Fruit fly (Drosophila melanogaster) S2 (cell line): Measurements from ENCODE around the gene CG42654.

Experiments used
- CG8478 ChIP-seq: fragments of >200 bp; optimal IDR thresholded peaks from 2 replicates; lab custom pipeline; 2018
- CTCF ChIP-seq, 2 experiments: fragments of >200 bp; optimal IDR thresholded peaks; 2 replicates each; lab custom pipeline; 2018

CG42654 gene

dm6 chr3L:19961805-19962204, 7.5 kb upstream of the CG42654 start:
- no peak for TF ChIP-seq CG8478 (lab: Kevin White, UChicago)
- no peak for TF ChIP-seq CTCF (optimal IDR thresholded peaks at IDR 0.05; lab: Kevin White, UChicago)

- TF ChIP-seq CG8478 (lab: Kevin White, UChicago) (no peak), CTCF (optimal IDR thresholded peaks at IDR 0.05; lab: Kevin White, UChicago) (no peak)
These were observed 1.4 kb upstream of the CG42654 start, which contains the start of gene CG42263 for dm6 chr3L:19955699-19956098. Gene CG42263, minus strand, starts transcription at chr3L:19955799.

dm6 chr3L:19953612-19954011, 714 bp downstream of the CG42654 start, which contains the start of gene CG42655:
Gene CG42655, minus strand, starts transcription at chr3L:19953712.
- TF ChIP-seq CG8478 (lab: Kevin White, UChicago) (no peak), CTCF (optimal IDR thresholded peaks at IDR 0.05; lab: Kevin White, UChicago) (no peak)

- TF ChIP-seq CTCF (optimal IDR thresholded peaks at IDR 0.05; lab: Kevin White, UChicago) = no peak
- no peak for TF ChIP-seq CG8478 (lab: Kevin White, UChicago)
These were observed 1.6 kb downstream of the CG42654 start, which contains the start of gene CG33710 for dm6 chr3L:19952690-19953089. Gene CG33710, minus strand, starts transcription at chr3L:19952790.

dm6 chr3L:19951868-19952267, 2.5 kb downstream of the CG42654 start, which contains the start of gene CG34258:
Gene CG34258, minus strand, starts transcription at chr3L:19951968.
- TF ChIP-seq CTCF (optimal IDR thresholded peaks at IDR 0.05; lab: Kevin White, UChicago) (no peak), CG8478 (lab: Kevin White, UChicago) (no peak)

- TF ChIP-seq CTCF (optimal IDR thresholded peaks at IDR 0.05; lab: Kevin White, UChicago) = no peak
- no peak for TF ChIP-seq CG8478 (lab: Kevin White, UChicago)
These were observed 3.3 kb downstream of the CG42654 start, which contains the start of gene CG32219 for dm6 chr3L:19951035-19951434. Gene CG32219, minus strand, starts transcription at chr3L:19951135.

dm6 chr3L:19945469-19945868, 8.9 kb downstream of the CG42654 start:
- TF ChIP-seq CTCF (optimal IDR thresholded peaks at IDR 0.05; lab: Kevin White, UChicago) (no peak), CG8478 (lab: Kevin White, UChicago) (no peak)

dm6 chr3L:19941162-19941561, 13.2 kb downstream of the CG42654 start:
- TF ChIP-seq CG8478 (lab: Kevin White, UChicago) = no peak

- TF ChIP-seq CTCF (optimal IDR thresholded peaks at IDR 0.05; lab: Kevin White, UChicago) (no peak), CG8478 (lab: Kevin White, UChicago) (no peak)
These were observed 14.0 kb downstream of the CG42654 start for dm6 chr3L:19940349-19940748.

dm6 chr3L:19939024-19939423, 15.3 kb downstream of the CG42654 start, which contains the start of gene Ac76E:
Gene Ac76E, plus strand, starts transcription at chr3L:19939287.
- TF ChIP-seq CG8478 (lab: Kevin White, UChicago) = no peak
- no peak for TF ChIP-seq CTCF (optimal IDR thresholded peaks at IDR 0.05; lab: Kevin White, UChicago)

dm6 chr3L:19932917-19933316, 21.4 kb downstream of the CG42654 start:
- no peak for TF ChIP-seq CTCF (optimal IDR thresholded peaks at IDR 0.05; lab: Kevin White, UChicago)
- no peak for TF ChIP-seq CG8478 (lab: Kevin White, UChicago)

- TF ChIP-seq CTCF (optimal IDR thresholded peaks at IDR 0.05; lab: Kevin White, UChicago) (no peak), CG8478 (lab: Kevin White, UChicago) (no peak)
These were observed 22.9 kb downstream of the CG42654 start, which contains the start of gene CG46462 for dm6 chr3L:19931391-19931790. Gene CG46462, plus strand, starts transcription at chr3L:19931691.

dm6 chr3L:19929719-19930334, 24.5 kb downstream of the CG42654 start:
- no peak for TF ChIP-seq CTCF (optimal IDR thresholded peaks at IDR 0.05; lab: Kevin White, UChicago)

dm6 chr3L:19929051-19929718, 25.1 kb downstream of the CG42654 start:
- TF ChIP-seq CTCF (optimal IDR thresholded peaks at IDR 0.05; lab: Kevin White, UChicago) (no peak), CG8478 (lab: Kevin White, UChicago) (no peak)

- TF ChIP-seq CTCF (optimal IDR thresholded peaks at IDR 0.05; lab: Kevin White, UChicago) (no peak), CG8478 (lab: Kevin White, UChicago) (no peak)
These were observed 25.8 kb downstream of the CG42654 start, which contains the start of the genes CG8004 and RhoGDI for dm6 chr3L:19928435-19929011. Gene CG8004, minus strand, starts transcription at chr3L:19928508. Gene RhoGDI, plus strand, starts transcription at chr3L:19928743.
